Fruit fly (Drosophila melanogaster): Measurements from ENCODE around the gene Grl65a.

The Grl65a gene

dm6 chr3L:6694181-6694580 is 26.6 kb upstream of the Grl65a start:
- TF ChIP-seq vnd (GFP tag; IDR thresholded peaks at IDR 0.05; ENCODE audit: partially characterized antibody) (0 out of 3 replicates have a peak, but pooled peaks have one; percentile 23), CG9932 (GFP tag; IDR thresholded peaks at IDR 0.05) (no peak), Ets65A (GFP tag) (no peak), org-1 (GFP tag; optimal IDR thresholded peaks at IDR 0.05) (no peak), ewg (GFP tag; optimal IDR thresholded peaks at IDR 0.05) (no peak), CG14710 (tag; optimal IDR thresholded peaks at IDR 0.05) (no peak), seq (GFP tag; IDR thresholded peaks at IDR 0.05) (no peak), CG9817 (tag; optimal IDR thresholded peaks at IDR 0.05) (no peak), grau (tag; optimal IDR thresholded peaks at IDR 0.05) (no peak), CG14050 (GFP tag; IDR thresholded peaks at IDR 0.05) (no peak), Awh (GFP tag; IDR thresholded peaks at IDR 0.05) (0 out of 2 replicates have a peak, but pooled peaks have one; percentile 49), eyg (GFP tag; optimal IDR thresholded peaks at IDR 0.05) (no peak), CG34376 (GFP tag; optimal IDR thresholded peaks at IDR 0.05) (peak; percentile 18), CG13894 (tag; optimal IDR thresholded peaks at IDR 0.05) (peak; percentile 68), Hmr (GFP tag; optimal IDR thresholded peaks at IDR 0.05) (no peak), Dbx (GFP tag; IDR thresholded peaks at IDR 0.05) (0 out of 3 replicates have a peak, but pooled peaks have one; percentile 9), Hr51 (GFP tag; optimal IDR thresholded peaks at IDR 0.05) (no peak), CG12236 (GFP tag; optimal IDR thresholded peaks at IDR 0.05) (no peak), pros (GFP tag; optimal IDR thresholded peaks at IDR 0.05) (peak; percentile 13), CG11723 (GFP tag; optimal IDR thresholded peaks at IDR 0.05) (no peak), Hmx (GFP tag; optimal IDR thresholded peaks at IDR 0.05) (no peak), Hr78 (GFP tag; optimal IDR thresholded peaks at IDR 0.05) (peak in 1 of 2 experiments; percentile 80), Atf3 (GFP tag; optimal IDR thresholded peaks at IDR 0.05) (no peak), grn (GFP tag; optimal IDR thresholded peaks at IDR 0.05) (no peak), sqz (GFP tag; optimal IDR thresholded peaks at IDR 0.05) (peak; percentile 57), CG30020 (tag; optimal IDR thresholded peaks at IDR 0.05) (no peak), Fer1 (GFP tag; optimal IDR thresholded peaks at IDR 0.05) (no peak), crol (GFP tag; IDR thresholded peaks at IDR 0.05) (no peak), CG17361 (GFP tag; IDR thresholded peaks at IDR 0.05) (no peak), CG5953 (GFP tag; IDR thresholded peaks at IDR 0.05) (no peak), Pdp1 (GFP tag; optimal IDR thresholded peaks at IDR 0.05) (peak in 1 of 2 experiments; percentile 76), lbe (GFP tag; optimal IDR thresholded peaks at IDR 0.05) (no peak), emc (GFP tag; optimal IDR thresholded peaks at IDR 0.05) (no peak), Drgx (GFP tag; IDR thresholded peaks at IDR 0.05) (no peak), CG17912 (GFP tag; optimal IDR thresholded peaks at IDR 0.05) (no peak), Camta (GFP tag; optimal IDR thresholded peaks at IDR 0.05) (no peak), chinmo (GFP tag; IDR thresholded peaks at IDR 0.05; ENCODE audit: partially characterized antibody) (peak; percentile 68; the same call in 1 of the 4 replicates), Abd-B (GFP tag; optimal IDR thresholded peaks at IDR 0.05) (peak; percentile 47), Nf-YC (tag; optimal IDR thresholded peaks at IDR 0.05) (no peak), TFAM (GFP tag; optimal IDR thresholded peaks at IDR 0.05) (no peak), H2.0 (GFP tag; IDR thresholded peaks at IDR 0.05) (no peak), psq (GFP tag; optimal IDR thresholded peaks at IDR 0.05) (no peak), CG16863 (GFP tag; optimal IDR thresholded peaks at IDR 0.05) (no peak), gfzf (GFP tag; optimal IDR thresholded peaks at IDR 0.05) (no peak), CG14965 (GFP tag; optimal IDR thresholded peaks at IDR 0.05; ENCODE audit: borderline replicate concordance) (no peak), klu (GFP tag; IDR thresholded peaks at IDR 0.05) (no peak), sug (tag; optimal IDR thresholded peaks at IDR 0.05) (peak; percentile 44), cwo (GFP tag; optimal IDR thresholded peaks at IDR 0.05) (no peak), Stat92E (GFP tag; optimal IDR thresholded peaks at IDR 0.05) (no peak), Mrtf (GFP tag; IDR thresholded peaks at IDR 0.05) (no peak), lmd (GFP tag; IDR thresholded peaks at IDR 0.05) (no peak)
